Worm (Caenorhabditis elegans) whole organism, midembryonic: ENCODE data around the gene C39B5.6.

Experiments
- T22C8.4 ChIP-seq: fragments of 200-800 bp; sonication (Bioruptor generic); IDR thresholded peaks from 2 replicates; pipeline ENCODE4 v1.3.6; 2022; ENCODE audit warnings: missing genetic modification characterization, missing compliant biosample characterization
- cog-1 ChIP-seq: sonication (generic microtip); optimal IDR thresholded peaks from 2 replicates; lab custom pipeline; 2016; ENCODE audit warnings: missing genetic modification characterization, missing compliant biosample characterization
- flt-1 ChIP-seq: fragments of 200-800 bp; sonication (Bioruptor generic); IDR thresholded peaks from 2 replicates; pipeline ENCODE4 v1.3.6; 2022; ENCODE audit warnings: missing genetic modification characterization, missing compliant biosample characterization
- klf-2 ChIP-seq: fragments of 200-800 bp; sonication (Bioruptor generic); conservative IDR thresholded peaks from 2 replicates; pipeline ENCODE4 v1.3.6; 2022; ENCODE audit warnings: missing genetic modification reagents, missing genetic modification characterization, missing compliant biosample characterization
- med-1 ChIP-seq: sonication (generic microtip); optimal IDR thresholded peaks from 2 replicates; lab custom pipeline; 2017; ENCODE audit warnings: missing genetic modification characterization, mild to moderate bottlenecking, missing compliant biosample characterization, antibody characterized with exemption, missing genetic modification reagents; ENCODE audit not compliant: insufficient read depth
- ref-1 ChIP-seq: fragments of 200-800 bp; sonication (Bioruptor generic); conservative IDR thresholded peaks from 2 replicates; pipeline ENCODE4 v1.3.6; 2022; ENCODE audit warnings: missing genetic modification reagents, missing genetic modification characterization, missing compliant biosample characterization
- tab-1 ChIP-seq: fragments of 200-800 bp; sonication (Bioruptor generic); IDR thresholded peaks from 2 replicates; pipeline ENCODE4 v1.3.6; 2022; ENCODE audit warnings: missing genetic modification characterization, missing compliant biosample characterization
- ztf-23 ChIP-seq: fragments of 200-800 bp; sonication (Bioruptor generic); IDR thresholded peaks from 2 replicates; pipeline ENCODE4 v1.3.6; 2022; ENCODE audit warnings: missing genetic modification reagents, missing genetic modification characterization, missing compliant biosample characterization
- ztf-29 ChIP-seq: fragments of 200-800 bp; sonication (Bioruptor generic); IDR thresholded peaks from 2 replicates; pipeline ENCODE4 v1.3.6; 2022; ENCODE audit warnings: missing genetic modification reagents, missing genetic modification characterization, missing compliant biosample characterization

Gene C39B5.6

ce11 chrIII:2197706-2198105 is at the start of gene C39B5.6:
TSS of gene C39B5.6 (plus strand) at chrIII:2198006.
- 0 out of 2 replicates have a peak, but pooled peaks have one; percentile 23 for TF ChIP-seq T22C8.4
- no peak for TF ChIP-seq klf-2 (GFP tag; lab: Robert Waterston, UW)

DNA sequence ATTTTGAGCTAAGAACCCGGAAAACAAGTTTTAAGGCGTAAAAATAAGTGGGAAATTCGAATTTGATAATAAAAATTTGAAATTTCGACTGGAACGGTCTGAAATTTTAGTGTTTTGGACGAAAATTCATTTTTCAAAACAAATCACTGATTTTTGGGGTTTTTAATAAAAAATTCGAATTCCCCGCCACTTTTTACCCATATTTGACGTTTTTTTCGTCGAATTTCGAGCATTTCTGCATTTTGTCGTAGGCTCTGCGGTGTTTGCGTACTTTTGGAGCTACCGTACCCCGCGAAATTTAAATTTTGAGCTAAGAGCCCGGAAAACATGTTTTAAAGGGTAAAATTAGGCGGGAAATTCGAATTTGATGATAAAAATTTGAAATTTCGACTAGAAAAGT is 47.3 kb upstream of the C39B5.6 start:
- TF ChIP-seq tab-1 (no peak), klf-2 (GFP tag; lab: Robert Waterston, UW) (no peak), T22C8.4 (no peak), cog-1 (no peak)

- TF ChIP-seq ztf-23 (GFP tag; lab: Robert Waterston, UW): 0 out of 2 replicates have a peak, but pooled peaks have one; percentile 25
- TF ChIP-seq tab-1: no peak
These were observed 46.3 kb upstream of the C39B5.6 start, which contains the start of gene gcn-1 for ce11 chrIII:2151480-2151995. TSS of gene gcn-1 (plus strand) at chrIII:2151945.

- TF ChIP-seq med-1 (GFP tag; lab: Kevin White, UChicago) (no peak), flt-1 (GFP tag; lab: Robert Waterston, UW) (no peak), ztf-29 (no peak), ref-1 (no peak), klf-2 (GFP tag; lab: Robert Waterston, UW) (no peak), ztf-23 (GFP tag; lab: Robert Waterston, UW) (no peak), T22C8.4 (no peak), tab-1 (no peak), cog-1 (no peak)
These were observed 38.7 kb upstream of the C39B5.6 start for ce11 chrIII:2159152-2159551.

DNA sequence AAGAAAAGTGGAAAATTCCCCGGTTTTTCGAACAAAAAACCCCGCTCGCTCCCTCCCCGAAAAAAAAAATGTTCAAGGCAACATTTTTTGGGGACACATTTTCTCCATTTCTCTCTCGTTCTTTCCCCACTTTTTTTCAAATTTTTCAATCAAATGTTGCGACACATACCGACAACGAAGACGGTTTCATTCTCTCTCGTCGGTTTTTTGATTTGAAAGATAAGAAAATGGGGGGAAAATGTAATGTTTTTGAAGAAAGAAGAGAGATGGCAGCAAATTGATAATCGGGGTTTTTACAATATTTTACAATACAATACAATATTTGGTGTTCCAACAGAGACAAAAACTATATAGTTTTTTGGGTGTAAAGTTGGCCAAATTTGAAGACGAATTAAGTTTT is 28.4 kb upstream of the C39B5.6 start:
- TF ChIP-seq med-1 (GFP tag; lab: Kevin White, UChicago) (no peak), tab-1 (no peak), flt-1 (GFP tag; lab: Robert Waterston, UW) (no peak), klf-2 (GFP tag; lab: Robert Waterston, UW) (no peak), T22C8.4 (no peak), ztf-23 (GFP tag; lab: Robert Waterston, UW) (no peak), ztf-29 (no peak), cog-1 (no peak), ref-1 (no peak)

DNA sequence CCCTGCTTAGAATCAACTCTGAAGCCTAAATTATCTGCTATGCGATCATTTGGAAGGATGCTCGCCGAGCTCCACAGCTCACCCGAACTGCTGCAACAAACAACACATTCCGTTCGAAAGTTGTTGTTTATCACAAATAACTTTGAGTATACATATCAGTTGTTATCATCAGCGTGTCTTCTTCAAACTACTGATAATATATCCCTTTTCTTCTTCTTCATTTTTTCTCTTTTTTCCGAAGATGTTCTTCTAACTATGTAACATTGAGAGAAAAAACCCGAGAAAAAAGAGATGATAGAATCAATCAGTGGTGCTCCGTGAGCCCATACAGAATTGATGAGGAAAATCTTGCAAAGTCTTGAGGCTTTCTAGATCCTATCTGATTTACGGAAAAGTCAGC is 27.2 kb upstream of the C39B5.6 start:
- TF ChIP-seq ztf-29 (no peak), tab-1 (no peak), klf-2 (GFP tag; lab: Robert Waterston, UW) (no peak), flt-1 (GFP tag; lab: Robert Waterston, UW) (no peak), ztf-23 (GFP tag; lab: Robert Waterston, UW) (no peak), T22C8.4 (no peak), cog-1 (no peak), ref-1 (no peak), med-1 (GFP tag; lab: Kevin White, UChicago) (no peak)

DNA sequence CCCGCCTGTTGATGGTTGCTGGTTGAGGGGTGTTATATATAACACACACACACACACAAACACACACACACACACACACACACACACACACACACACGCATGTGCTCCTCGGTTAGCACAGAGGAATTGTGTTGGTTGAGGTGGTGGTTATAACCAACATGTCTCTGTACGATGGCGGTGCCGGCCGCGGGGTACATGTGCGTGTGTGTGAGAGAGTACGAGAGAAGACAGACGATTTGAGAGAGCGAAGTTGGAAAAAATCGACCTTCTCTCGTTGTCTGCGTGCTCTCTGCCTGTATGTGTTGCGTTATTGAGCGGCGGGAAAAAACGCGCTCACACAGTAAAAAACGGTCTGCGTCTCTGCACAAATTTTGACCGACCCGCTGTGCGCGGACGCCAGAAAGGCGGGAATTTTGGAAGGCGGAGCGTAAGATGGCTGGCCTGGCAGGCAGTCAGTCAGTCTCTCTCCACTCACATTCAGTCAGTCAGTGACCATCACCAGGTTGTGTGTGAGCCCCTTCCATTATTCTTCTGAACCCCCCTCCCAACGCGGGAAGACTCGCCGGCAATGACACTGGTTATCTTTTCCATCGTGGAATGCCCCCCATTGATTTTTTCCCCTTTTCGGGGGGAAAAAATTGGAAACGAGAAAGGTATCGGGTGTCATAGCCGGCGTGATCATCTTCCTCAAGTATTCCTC is 25.8 kb upstream of the C39B5.6 start:
- TF ChIP-seq ztf-29: no peak
- TF ChIP-seq ref-1: no peak
- TF ChIP-seq klf-2 (GFP tag; lab: Robert Waterston, UW): no peak
- TF ChIP-seq flt-1 (GFP tag; lab: Robert Waterston, UW): peak; percentile 59; the same call in 1 of the 2 replicates
- TF ChIP-seq cog-1: peak; percentile 57
- TF ChIP-seq ztf-23 (GFP tag; lab: Robert Waterston, UW): no peak

- TF ChIP-seq ref-1 (no peak), med-1 (GFP tag; lab: Kevin White, UChicago) (no peak), ztf-29 (no peak), T22C8.4 (peak; percentile 66), tab-1 (no peak), flt-1 (GFP tag; lab: Robert Waterston, UW) (no peak), cog-1 (no peak)
These were observed 7.3 kb downstream of the C39B5.6 start for ce11 chrIII:2205155-2205554.

DNA sequence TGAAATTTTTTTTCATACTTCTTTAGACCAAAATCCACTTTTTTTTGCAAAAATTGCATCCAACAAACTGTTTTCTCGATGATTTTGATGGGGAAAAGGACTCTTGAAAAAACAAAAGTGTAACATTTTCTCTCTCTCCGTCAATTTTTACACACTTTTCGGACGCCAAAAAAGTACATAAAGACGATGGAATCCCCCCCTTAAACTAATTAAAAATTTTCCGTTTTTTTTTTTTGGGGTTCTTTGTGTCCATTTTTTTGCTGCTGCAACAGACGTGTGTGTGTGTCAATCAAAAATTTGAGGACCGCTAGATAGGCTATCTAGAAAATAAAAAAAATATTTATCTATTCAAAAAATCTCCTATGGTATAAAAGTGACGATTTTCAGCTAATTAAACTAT is 10.1 kb downstream of the C39B5.6 start, which contains the start of gene C39B5.5:
Gene C39B5.5 (plus strand): TSS at position 301 of the 400 bp plus-strand sequence.
- TF ChIP-seq cog-1: no peak
- no peak for TF ChIP-seq klf-2 (GFP tag; lab: Robert Waterston, UW)
- TF ChIP-seq flt-1 (GFP tag; lab: Robert Waterston, UW): no peak
- TF ChIP-seq med-1 (GFP tag; lab: Kevin White, UChicago): no peak
- TF ChIP-seq ztf-23 (GFP tag; lab: Robert Waterston, UW): no peak
- no peak for TF ChIP-seq T22C8.4

ce11 chrIII:2210601-2211000 is 12.8 kb downstream of the C39B5.6 start:
- TF ChIP-seq tab-1 (no peak), ztf-29 (no peak)

- TF ChIP-seq cog-1: no peak
- TF ChIP-seq ztf-23 (GFP tag; lab: Robert Waterston, UW): no peak
- no peak for TF ChIP-seq klf-2 (GFP tag; lab: Robert Waterston, UW)
- TF ChIP-seq flt-1 (GFP tag; lab: Robert Waterston, UW): no peak
- no peak for TF ChIP-seq T22C8.4
- no peak for TF ChIP-seq ztf-29
- no peak for TF ChIP-seq med-1 (GFP tag; lab: Kevin White, UChicago)
- no peak for TF ChIP-seq tab-1
- TF ChIP-seq ref-1: no peak
These were observed 13.3 kb downstream of the C39B5.6 start, which contains the start of gene C39B5.14 for ce11 chrIII:2211120-2211519. TSS of gene C39B5.14 (plus strand) at chrIII:2211420.
